Worm (Caenorhabditis elegans) whole organism, mixed stage, embryonic: ENCODE measurements around the gene golg-2.

Experiments
- M03D4.4 ChIP-seq: sonication (generic microtip); optimal IDR thresholded peaks from 2 replicates; lab custom pipeline; 2017; ENCODE audit warnings: mild to moderate bottlenecking, missing genetic modification characterization, missing compliant biosample characterization
- bed-3 ChIP-seq: fragments of 200-800 bp; sonication (Bioruptor generic); optimal IDR thresholded peaks from 3 replicates; lab custom pipeline; 2018; ENCODE audit warnings: mild to moderate bottlenecking, missing genetic modification characterization, moderate library complexity, missing compliant biosample characterization
- blmp-1 ChIP-seq: fragments of 150-350 bp; optimal IDR thresholded peaks from 2 replicates; lab custom pipeline; 2014; ENCODE audit warnings: missing biosample characterization, missing genetic modification characterization
- ceh-39 ChIP-seq: fragments of 150-350 bp; optimal IDR thresholded peaks from 2 replicates; lab custom pipeline; 2014; ENCODE audit warnings: missing biosample characterization, missing genetic modification characterization
- ceh-43 ChIP-seq: fragments of 200-800 bp; sonication (Bioruptor generic); optimal IDR thresholded peaks from 2 replicates; lab custom pipeline; 2018; ENCODE audit warnings: mild to moderate bottlenecking, missing genetic modification characterization, moderate library complexity, missing compliant biosample characterization
- ces-1 ChIP-seq: fragments of 150-350 bp; optimal IDR thresholded peaks from 2 replicates; lab custom pipeline; 2014; ENCODE audit warnings: missing biosample characterization, missing genetic modification reagents, missing genetic modification characterization
- ham-2 ChIP-seq: fragments of 200-800 bp; sonication (Bioruptor generic); optimal IDR thresholded peaks from 2 replicates; lab custom pipeline; 2018; ENCODE audit warnings: mild to moderate bottlenecking, missing genetic modification characterization, missing compliant biosample characterization
- hlh-1 ChIP-seq: fragments of 150-350 bp; optimal IDR thresholded peaks from 2 replicates; lab custom pipeline; 2014; ENCODE audit warnings: missing biosample characterization, missing genetic modification reagents, missing genetic modification characterization
- lin-13 ChIP-seq: fragments of 150-350 bp; optimal IDR thresholded peaks from 2 replicates; lab custom pipeline; 2014; ENCODE audit warnings: missing biosample characterization, missing genetic modification characterization
- lin-32 ChIP-seq: fragments of 200-800 bp; sonication (Bioruptor generic); optimal IDR thresholded peaks from 2 replicates; lab custom pipeline; 2018; ENCODE audit warnings: mild to moderate bottlenecking, missing genetic modification characterization, missing compliant biosample characterization
- lsy-2 ChIP-seq: fragments of 150-350 bp; optimal IDR thresholded peaks from 2 replicates; lab custom pipeline; 2014; ENCODE audit warnings: missing biosample characterization, missing genetic modification characterization
- mab-5 ChIP-seq: fragments of 150-350 bp; optimal IDR thresholded peaks from 2 replicates; lab custom pipeline; 2014; ENCODE audit warnings: missing biosample characterization, missing genetic modification characterization
- nhr-12 ChIP-seq: fragments of 150-350 bp; optimal IDR thresholded peaks from 2 replicates; lab custom pipeline; 2014; ENCODE audit warnings: missing biosample characterization, missing genetic modification characterization
- nhr-2 ChIP-seq: fragments of 150-350 bp; optimal IDR thresholded peaks from 2 replicates; lab custom pipeline; 2014; ENCODE audit warnings: missing biosample characterization, missing genetic modification characterization
- nhr-28 ChIP-seq: fragments of 150-350 bp; optimal IDR thresholded peaks from 2 replicates; lab custom pipeline; 2014; ENCODE audit warnings: missing biosample characterization, missing genetic modification characterization
- pha-4 ChIP-seq: fragments of 150-350 bp; optimal IDR thresholded peaks from 2 replicates; lab custom pipeline; 2018; ENCODE audit warnings: missing biosample characterization, missing genetic modification reagents, missing genetic modification characterization
- sem-2 ChIP-seq: fragments of 200-800 bp; sonication (Bioruptor generic); optimal IDR thresholded peaks from 2 replicates; lab custom pipeline; 2018; ENCODE audit warnings: mild to moderate bottlenecking, missing genetic modification characterization, missing compliant biosample characterization
- snpc-4 ChIP-seq: fragments of 150-350 bp; optimal IDR thresholded peaks from 2 replicates; lab custom pipeline; 2014; ENCODE audit warnings: missing biosample characterization, missing genetic modification characterization
- sptf-1 ChIP-seq: sonication (generic microtip); optimal IDR thresholded peaks from 2 replicates; lab custom pipeline; 2017; ENCODE audit warnings: mild to moderate bottlenecking, missing genetic modification characterization, moderate library complexity, missing compliant biosample characterization
- tbx-8 ChIP-seq: fragments of 200-800 bp; sonication (Bioruptor generic); optimal IDR thresholded peaks from 2 replicates; lab custom pipeline; 2018; ENCODE audit warnings: mild to moderate bottlenecking, missing genetic modification characterization, moderate library complexity, missing compliant biosample characterization
- unc-120 ChIP-seq: sonication (generic microtip); optimal IDR thresholded peaks from 2 replicates; lab custom pipeline; 2017; ENCODE audit warnings: missing genetic modification characterization, missing compliant biosample characterization; ENCODE audit not compliant: poor library complexity, severe bottlenecking
- unc-39 ChIP-seq: fragments of 150-350 bp; optimal IDR thresholded peaks from 2 replicates; lab custom pipeline; 2014; ENCODE audit warnings: missing biosample characterization, missing genetic modification characterization
- unc-62 ChIP-seq: fragments of 150-350 bp; optimal IDR thresholded peaks from 2 replicates; lab custom pipeline; 2014; ENCODE audit warnings: missing biosample characterization, missing genetic modification reagents, missing genetic modification characterization

The golg-2 gene

ce11 chrII:5049865-5050342 is 10.0 kb upstream of the golg-2 start, which contains the start of gene F33G12.6:
Gene F33G12.6 (plus strand): TSS chrII:5049915.
- TF ChIP-seq ces-1 (GFP tag; lab: Kevin White, UChicago), result peak; percentile 17
- no peak for TF ChIP-seq bed-3 (GFP tag; lab: Kevin White, UChicago)
- TF ChIP-seq lin-13 (tag; lab: Kevin White, UChicago), result no peak

ce11 chrII:5049249-5049648 is 9.4 kb upstream of the golg-2 start:
- no peak for TF ChIP-seq unc-120 (tag; lab: Kevin White, UChicago)
- no peak for TF ChIP-seq ceh-43
- TF ChIP-seq hlh-1 (tag; lab: Kevin White, UChicago), result no peak
- no peak for TF ChIP-seq nhr-12 (tag; lab: Kevin White, UChicago)
- no peak for TF ChIP-seq lsy-2
- no peak for TF ChIP-seq snpc-4
- no peak for TF ChIP-seq mab-5 (tag; lab: Kevin White, UChicago)

ce11 chrII:5048185-5048795 is 8.4 kb upstream of the golg-2 start:
- TF ChIP-seq pha-4 (tag; lab: Kevin White, UChicago) (no peak), tbx-8 (GFP tag; lab: Kevin White, UChicago) (no peak), nhr-28 (tag; lab: Kevin White, UChicago) (no peak), ham-2 (no peak), lin-32 (no peak)

- TF ChIP-seq unc-120 (tag; lab: Kevin White, UChicago) (no peak), lsy-2 (peak; percentile 22), lin-32 (peak; percentile 33), nhr-2 (tag; lab: Kevin White, UChicago) (peak; percentile 60), unc-62 (GFP tag; lab: Kevin White, UChicago) (peak; percentile 6), ham-2 (peak; percentile 2)
Observed at ce11 chrII:5047279-5047678, 7.4 kb upstream of the golg-2 start.

- TF ChIP-seq blmp-1, result no peak
- peak; percentile 76 for TF ChIP-seq ces-1 (GFP tag; lab: Kevin White, UChicago)
- no peak for TF ChIP-seq ceh-39 (tag; lab: Kevin White, UChicago)
- TF ChIP-seq sem-2 (GFP tag; lab: Kevin White, UChicago), result no peak
- TF ChIP-seq, all 35 proteins: peak for 1
Observed at ce11 chrII:5046209-5047200, 6.6 kb upstream of the golg-2 start.

ce11 chrII:5042381-5042930 is 2.6 kb upstream of the golg-2 start:
- peak; percentile 35 for TF ChIP-seq sptf-1 (tag; lab: Kevin White, UChicago)
- no peak for TF ChIP-seq M03D4.4 (tag; lab: Kevin White, UChicago)
- no peak for TF ChIP-seq ham-2
- TF ChIP-seq lin-13 (tag; lab: Kevin White, UChicago), result no peak
- TF ChIP-seq nhr-28 (tag; lab: Kevin White, UChicago), result no peak
- peak; percentile 63 for TF ChIP-seq ces-1 (GFP tag; lab: Kevin White, UChicago)

ce11 chrII:5040631-5041156 is 803 bp upstream of the golg-2 start, which contains the start of gene F33G12.7:
Gene F33G12.7 (minus strand): TSS chrII:5040681.
- TF ChIP-seq sptf-1 (tag; lab: Kevin White, UChicago), result no peak
- TF ChIP-seq lsy-2, result peak; percentile 29
- TF ChIP-seq snpc-4, result no peak
- no peak for TF ChIP-seq nhr-2 (tag; lab: Kevin White, UChicago)
- TF ChIP-seq unc-39 (tag; lab: Kevin White, UChicago), result no peak
- no peak for TF ChIP-seq lin-13 (tag; lab: Kevin White, UChicago)
- TF ChIP-seq, all 35 proteins: peak for 1
